Fruit fly (Drosophila melanogaster) whole organism, embryonic: ENCODE measurements around the gene zetaCOP.
A peak's percentile ranks its signal among the peaks of the same experiment; 100 is the strongest.

Experiments used
- Adf1 ChIP-seq: fragments of 200-800 bp; sonication (Bioruptor generic); IDR thresholded peaks from 2 replicates; pipeline ENCODE4 v1.3.6; 2022; ENCODE audit warnings: missing biosample characterization, missing genetic modification characterization
- Atf-2 ChIP-seq: fragments of 200-800 bp; sonication (Bioruptor generic); optimal IDR thresholded peaks from 2 replicates; lab custom pipeline; 2016; ENCODE audit warnings: missing biosample characterization, missing genetic modification characterization
- Awh ChIP-seq: fragments of 200-800 bp; sonication (Bioruptor generic); IDR thresholded peaks from 2 replicates; pipeline ENCODE4, ENCODE4 v1.3.6; 2022; ENCODE audit warnings: missing biosample characterization, missing genetic modification characterization
- B-H1 ChIP-seq: fragments of 200-800 bp; sonication (Bioruptor generic); IDR thresholded peaks from 3 replicates; pipeline ENCODE4 v1.3.6; 2022; ENCODE audit warnings: missing biosample characterization, missing genetic modification characterization
- CG10462 ChIP-seq: fragments of 200-800 bp; sonication (Bioruptor generic); optimal IDR thresholded peaks from 2 replicates; lab custom pipeline; 2016; ENCODE audit warnings: missing biosample characterization, missing genetic modification characterization
- CG10979 ChIP-seq: fragments of 200-800 bp; sonication (Bioruptor generic); optimal IDR thresholded peaks from 2 replicates; lab custom pipeline; 2018; ENCODE audit warnings: missing biosample characterization, mild to moderate bottlenecking, missing genetic modification characterization, moderate library complexity
- CG11696 ChIP-seq: fragments of 200-800 bp; sonication (Bioruptor generic); IDR thresholded peaks from 2 replicates; pipeline ENCODE4 v1.3.6; 2022; ENCODE audit warnings: missing biosample characterization, missing genetic modification characterization
- CG12769 ChIP-seq: fragments of 200-800 bp; sonication (Bioruptor generic); optimal IDR thresholded peaks from 2 replicates; lab custom pipeline; 2019; ENCODE audit warnings: missing biosample characterization, mild to moderate bottlenecking, missing genetic modification characterization, moderate library complexity
- CG13287 ChIP-seq: fragments of 200-800 bp; sonication (Bioruptor generic); IDR thresholded peaks from 2 replicates; pipeline ENCODE4 v1.3.6; 2022; ENCODE audit warnings: missing biosample characterization, missing genetic modification characterization; ENCODE audit not compliant: partially characterized antibody
- CG14014 ChIP-seq: fragments of 200-800 bp; sonication (Bioruptor generic); IDR thresholded peaks from 2 replicates; pipeline ENCODE4 v1.3.6; 2022; ENCODE audit warnings: missing biosample characterization, missing genetic modification characterization
- CG14050 ChIP-seq: fragments of 200-800 bp; sonication (Bioruptor generic); IDR thresholded peaks from 3 replicates; pipeline ENCODE4 v1.3.6; 2022; ENCODE audit warnings: missing biosample characterization, missing genetic modification characterization
- CG16813 ChIP-seq: fragments of 200-800 bp; sonication (Bioruptor generic); IDR thresholded peaks from 3 replicates; pipeline ENCODE4 v1.3.6; 2022; ENCODE audit warnings: missing biosample characterization, missing genetic modification characterization; ENCODE audit not compliant: partially characterized antibody
- CG18262 ChIP-seq: fragments of 200-800 bp; optimal IDR thresholded peaks from 3 replicates; lab custom pipeline; 2019; ENCODE audit warnings: missing biosample characterization, mild to moderate bottlenecking, missing genetic modification characterization, moderate library complexity
- CG18619 ChIP-seq: fragments of 200-800 bp; sonication (Bioruptor generic); optimal IDR thresholded peaks from 3 replicates; lab custom pipeline; 2017; ENCODE audit warnings: missing biosample characterization, mild to moderate bottlenecking, missing genetic modification characterization
- CG2116 ChIP-seq: fragments of 200-800 bp; sonication (Bioruptor generic); optimal IDR thresholded peaks from 3 replicates; lab custom pipeline; 2018; ENCODE audit warnings: missing biosample characterization, mild to moderate bottlenecking, missing genetic modification characterization
- CG2120 ChIP-seq: fragments of 200-800 bp; sonication (Bioruptor generic); optimal IDR thresholded peaks from 3 replicates; lab custom pipeline; 2016; ENCODE audit warnings: missing biosample characterization, missing genetic modification characterization
- CG2129 ChIP-seq: fragments of 200-800 bp; sonication (Bioruptor generic); IDR thresholded peaks from 2 replicates; pipeline ENCODE4 v1.3.6; 2022; ENCODE audit warnings: missing biosample characterization, missing genetic modification characterization; ENCODE audit not compliant: partially characterized antibody
- CG2678 ChIP-seq: fragments of 200-800 bp; sonication (Bioruptor generic); optimal IDR thresholded peaks from 3 replicates; lab custom pipeline; 2019; ENCODE audit warnings: missing biosample characterization, mild to moderate bottlenecking, missing genetic modification characterization, moderate library complexity
- CG2875 ChIP-seq: fragments of 200-800 bp; sonication (Bioruptor generic); optimal IDR thresholded peaks from 2 replicates; lab custom pipeline; 2017; ENCODE audit warnings: missing biosample characterization, mild to moderate bottlenecking, missing genetic modification characterization, missing genetic modification reagents
- CG30020 ChIP-seq: fragments of 200-800 bp; optimal IDR thresholded peaks from 2 replicates; lab custom pipeline; 2019; ENCODE audit warnings: missing biosample characterization, mild to moderate bottlenecking, missing genetic modification characterization, moderate library complexity
- CG3065 ChIP-seq: fragments of 200-800 bp; sonication (Bioruptor generic); optimal IDR thresholded peaks from 2 replicates; lab custom pipeline; 2016; ENCODE audit warnings: missing biosample characterization, missing genetic modification characterization
- CG31224 ChIP-seq: fragments of 200-800 bp; sonication (Bioruptor generic); IDR thresholded peaks from 2 replicates; pipeline ENCODE4 v1.3.6; 2022; ENCODE audit warnings: missing biosample characterization, missing genetic modification characterization
- CG3726 ChIP-seq: fragments of 200-800 bp; sonication (Bioruptor generic); IDR thresholded peaks from 3 replicates; pipeline ENCODE4, ENCODE4 v1.3.6; 2022; ENCODE audit warnings: missing biosample characterization, missing genetic modification characterization
- CG42726 ChIP-seq: fragments of 200-800 bp; sonication (Bioruptor generic); IDR thresholded peaks from 2 replicates; pipeline ENCODE4 v1.3.6; 2022; ENCODE audit warnings: missing biosample characterization, missing genetic modification characterization; ENCODE audit not compliant: partially characterized antibody
- CG8290 ChIP-seq, 3 experiments: fragments of 200-800 bp; sonication (Bioruptor generic); optimal IDR thresholded peaks; 2 replicates each; lab custom pipeline; 2016 to 2019; ENCODE audit warnings: missing biosample characterization in 3 of 3, missing genetic modification characterization in 3 of 3, mild to moderate bottlenecking in 2 of 3, moderate library complexity in 1 of 3
- Chrac-16 ChIP-seq: fragments of 200-800 bp; sonication (Bioruptor generic); optimal IDR thresholded peaks from 3 replicates; lab custom pipeline; 2016; ENCODE audit warnings: missing biosample characterization, missing genetic modification characterization
- D19B ChIP-seq: fragments of 200-800 bp; sonication (Bioruptor generic); optimal IDR thresholded peaks from 2 replicates; lab custom pipeline; 2017; ENCODE audit warnings: missing biosample characterization, mild to moderate bottlenecking, missing genetic modification characterization
- Dad ChIP-seq: fragments of 200-800 bp; sonication (Bioruptor generic); optimal IDR thresholded peaks from 3 replicates; lab custom pipeline; 2016; ENCODE audit warnings: missing biosample characterization, missing genetic modification characterization
- Dref ChIP-seq: fragments of 200-800 bp; sonication (Bioruptor generic); IDR thresholded peaks from 2 replicates; pipeline ENCODE4 v1.3.6; 2022; ENCODE audit warnings: missing biosample characterization, missing genetic modification characterization
- Hr3 ChIP-seq: fragments of 200-800 bp; sonication (Bioruptor generic); optimal IDR thresholded peaks from 3 replicates; lab custom pipeline; 2016; ENCODE audit warnings: missing biosample characterization, missing genetic modification characterization
- Lim3 ChIP-seq: fragments of 200-800 bp; sonication (Bioruptor generic); IDR thresholded peaks from 2 replicates; pipeline ENCODE4 v1.3.6; 2022; ENCODE audit warnings: missing biosample characterization, missing genetic modification characterization
- Ravus ChIP-seq: fragments of 200-800 bp; sonication (Bioruptor generic); IDR thresholded peaks from 2 replicates; pipeline ENCODE4 v1.3.6; 2022; ENCODE audit warnings: missing biosample characterization, missing genetic modification characterization
- Stat92E ChIP-seq, 3 experiments: fragments of >200 bp in 2 of 3; fragments of 200-800 bp in 1 of 3; sonication (Bioruptor generic) in 1 of 3; optimal IDR thresholded peaks; 2 replicates each; lab custom pipeline; 2017 to 2019; ENCODE audit warnings: missing biosample characterization in 3 of 3, missing genetic modification characterization in 3 of 3, mild to moderate bottlenecking in 1 of 3, moderate library complexity in 1 of 3
- Vsx1 ChIP-seq: fragments of 200-800 bp; sonication (Bioruptor generic); optimal IDR thresholded peaks from 2 replicates; lab custom pipeline; 2017; ENCODE audit warnings: missing biosample characterization, mild to moderate bottlenecking, missing genetic modification characterization, missing genetic modification reagents
- al ChIP-seq: fragments of 200-800 bp; sonication (Bioruptor generic); IDR thresholded peaks from 2 replicates; pipeline ENCODE4 v1.3.6; 2022; ENCODE audit warnings: missing biosample characterization, missing genetic modification characterization
- ap ChIP-seq: fragments of 200-800 bp; sonication (Bioruptor generic); IDR thresholded peaks from 2 replicates; pipeline ENCODE4 v1.3.6; 2022; ENCODE audit warnings: missing biosample characterization, missing genetic modification characterization
- btn ChIP-seq: fragments of 200-800 bp; sonication (Bioruptor generic); optimal IDR thresholded peaks from 2 replicates; lab custom pipeline; 2016; ENCODE audit warnings: missing biosample characterization, missing genetic modification characterization
- chn ChIP-seq: fragments of 200-800 bp; sonication (Bioruptor generic); optimal IDR thresholded peaks from 2 replicates; lab custom pipeline; 2016; ENCODE audit warnings: missing biosample characterization, missing genetic modification characterization
- dmrt11E ChIP-seq: fragments of 200-800 bp; sonication (Bioruptor generic); optimal IDR thresholded peaks from 3 replicates; lab custom pipeline; 2018; ENCODE audit warnings: missing biosample characterization, mild to moderate bottlenecking, missing genetic modification characterization, moderate library complexity
- eve ChIP-seq, 2 experiments: fragments of >200 bp; optimal IDR thresholded peaks; 2 replicates each; lab custom pipeline; 2017; ENCODE audit warnings: missing biosample characterization in 2 of 2, missing genetic modification characterization in 2 of 2
- gcm2 ChIP-seq: fragments of 200-800 bp; sonication (Bioruptor generic); optimal IDR thresholded peaks from 2 replicates; lab custom pipeline; 2016; ENCODE audit warnings: missing biosample characterization, missing genetic modification characterization
- grau ChIP-seq: fragments of 200-800 bp; optimal IDR thresholded peaks from 3 replicates; lab custom pipeline; 2019; ENCODE audit warnings: missing biosample characterization, mild to moderate bottlenecking, missing genetic modification characterization, moderate library complexity
- gsb-n ChIP-seq: fragments of 200-800 bp; sonication (Bioruptor generic); optimal IDR thresholded peaks from 3 replicates; lab custom pipeline; 2018; ENCODE audit warnings: missing biosample characterization, mild to moderate bottlenecking, missing genetic modification characterization
- ind ChIP-seq: fragments of 200-800 bp; sonication (Bioruptor generic); optimal IDR thresholded peaks from 3 replicates; lab custom pipeline; 2016; ENCODE audit warnings: missing biosample characterization, missing genetic modification characterization
- kni ChIP-seq: fragments of 200-800 bp; sonication (Bioruptor generic); optimal IDR thresholded peaks from 3 replicates; lab custom pipeline; 2017; ENCODE audit warnings: mild to moderate bottlenecking, missing biosample characterization, missing genetic modification reagents, missing genetic modification characterization
- knrl ChIP-seq: fragments of 200-800 bp; sonication (Bioruptor generic); IDR thresholded peaks from 3 replicates; pipeline ENCODE4 v1.3.6; 2022; ENCODE audit warnings: missing biosample characterization, missing genetic modification characterization; ENCODE audit not compliant: partially characterized antibody
- lilli ChIP-seq: fragments of 200-800 bp; sonication (Bioruptor generic); optimal IDR thresholded peaks from 3 replicates; lab custom pipeline; 2016; ENCODE audit warnings: missing biosample characterization, missing genetic modification characterization
- rib ChIP-seq: fragments of 200-800 bp; sonication (Bioruptor generic); IDR thresholded peaks from 2 replicates; pipeline ENCODE4 v1.3.6; 2022; ENCODE audit warnings: missing biosample characterization, missing genetic modification characterization
- sens ChIP-seq: fragments of 200-800 bp; sonication (Bioruptor generic); peaks from one replicate; lab custom pipeline; 2016; ENCODE audit warnings: missing biosample characterization, missing genetic modification characterization
- vfl ChIP-seq: fragments of 200-800 bp; sonication (Bioruptor generic); optimal IDR thresholded peaks from 2 replicates; lab custom pipeline; 2016; ENCODE audit warnings: missing biosample characterization, missing genetic modification characterization
- zf30C ChIP-seq: fragments of 200-800 bp; sonication (Bioruptor generic); optimal IDR thresholded peaks from 3 replicates; lab custom pipeline; 2018; ENCODE audit warnings: missing biosample characterization, mild to moderate bottlenecking, missing genetic modification characterization

The zetaCOP gene

dm6 chr3L:16642088-16642507 is 31.3 kb downstream of the zetaCOP start (continued):
- TF ChIP-seq CG14014 (GFP tag; lab: Robert Waterston, UW): no peak
- TF ChIP-seq CG42726 (GFP tag; lab: Robert Waterston, UW): no peak
- TF ChIP-seq chn (GFP tag; lab: Kevin White, UChicago): no peak
- no peak for TF ChIP-seq Vsx1 (GFP tag; lab: Kevin White, UChicago)
- no peak for TF ChIP-seq B-H1 (GFP tag; lab: Robert Waterston, UW)
- TF ChIP-seq D19B (GFP tag; lab: Kevin White, UChicago): no peak
- no peak for TF ChIP-seq CG12769 (tag; lab: Kevin White, UChicago)
- TF ChIP-seq CG2120 (GFP tag; lab: Kevin White, UChicago): no peak
- TF ChIP-seq CG3065 (GFP tag; lab: Kevin White, UChicago): no peak
- peak; percentile 57 for TF ChIP-seq ind
- TF ChIP-seq kni (GFP tag; lab: Kevin White, UChicago): peak; percentile 11
- TF ChIP-seq CG16813 (GFP tag; lab: Robert Waterston, UW): no peak
- peak; percentile 94 for TF ChIP-seq sens (GFP tag; lab: Kevin White, UChicago)
- TF ChIP-seq CG2875: peak; percentile 63
- peak; percentile 4 for TF ChIP-seq CG8290 (GFP tag; optimal IDR thresholded peaks at IDR 0.05; lab: Kevin White, UChicago)
- no peak for TF ChIP-seq CG8290 (tag; optimal IDR thresholded peaks at IDR 0.05; lab: Kevin White, UChicago)
- no peak for TF ChIP-seq zf30C
- no peak for TF ChIP-seq btn (GFP tag; lab: Kevin White, UChicago)
- TF ChIP-seq CG30020 (tag; lab: Kevin White, UChicago): peak; percentile 23
- TF ChIP-seq CG18262 (tag; lab: Kevin White, UChicago): peak; percentile 92
- TF ChIP-seq CG14050: no peak
- TF ChIP-seq CG2678: peak; percentile 78
- peak; percentile 47 for TF ChIP-seq gsb-n
- no peak for TF ChIP-seq Adf1 (GFP tag; lab: Robert Waterston, UW)
- TF ChIP-seq CG2129 (GFP tag; lab: Robert Waterston, UW): no peak
- peak; percentile 54 for TF ChIP-seq Hr3
- TF ChIP-seq Ravus (GFP tag; lab: Robert Waterston, UW): no peak
- peak; percentile 86 for TF ChIP-seq CG10979
- no peak for TF ChIP-seq knrl (GFP tag; lab: Robert Waterston, UW)
- TF ChIP-seq Awh (GFP tag; lab: Robert Waterston, UW): no peak
- TF ChIP-seq grau (tag; lab: Kevin White, UChicago): peak; percentile 65
- no peak for TF ChIP-seq Dad (GFP tag; lab: Kevin White, UChicago)
- TF ChIP-seq CG11696 (GFP tag; lab: Robert Waterston, UW): no peak
- TF ChIP-seq CG31224 (GFP tag; lab: Robert Waterston, UW): no peak
- peak; percentile 49 for TF ChIP-seq dmrt11E (tag; lab: Kevin White, UChicago)
- 0 out of 2 replicates have a peak, but pooled peaks have one; percentile 29 for TF ChIP-seq ap (GFP tag; lab: Robert Waterston, UW)
- peak; percentile 23 for TF ChIP-seq CG10462 (GFP tag; lab: Kevin White, UChicago)
- TF ChIP-seq gcm2 (GFP tag; lab: Kevin White, UChicago): no peak
- TF ChIP-seq eve (GFP tag; optimal IDR thresholded peaks at IDR 0.05; lab: Kevin White, UChicago): peak in 1 of 2 experiments; percentile 84
- TF ChIP-seq rib (GFP tag; lab: Robert Waterston, UW): no peak
- no peak for TF ChIP-seq CG2116 (GFP tag; lab: Kevin White, UChicago)
- no peak for TF ChIP-seq Dref (GFP tag; lab: Robert Waterston, UW)
- peak; percentile 23 for TF ChIP-seq CG18619 (GFP tag; lab: Kevin White, UChicago)
- peak; percentile 13 for TF ChIP-seq Atf-2 (GFP tag; lab: Kevin White, UChicago)
- TF ChIP-seq CG13287 (GFP tag; lab: Robert Waterston, UW): no peak
- no peak for TF ChIP-seq lilli (GFP tag; lab: Kevin White, UChicago)
- TF ChIP-seq Stat92E (GFP tag; optimal IDR thresholded peaks at IDR 0.05; lab: Kevin White, UChicago): no peak
- TF ChIP-seq Lim3: no peak
- TF ChIP-seq al (GFP tag; lab: Robert Waterston, UW): no peak
- no peak for TF ChIP-seq vfl (GFP tag; lab: Kevin White, UChicago)
- peak; percentile 42 for TF ChIP-seq Chrac-16 (GFP tag; lab: Kevin White, UChicago)
- TF ChIP-seq CG3726 (GFP tag; lab: Robert Waterston, UW): no peak
